Worm (Caenorhabditis elegans): ENCODE measurements around the gene C17A2.7.

The C17A2.7 gene

ce11 chrII:3869601-3870000, 26.4 kb upstream of the C17A2.7 start, which contains the start of gene oac-10:
TSS of gene oac-10 (plus strand) at chrII:3869901.
- TF ChIP-seq aha-1 (tag; optimal IDR thresholded peaks at IDR 0.05) = no peak
- TF ChIP-seq efl-3 (GFP tag; optimal IDR thresholded peaks at IDR 0.05) = no peak
- no peak for TF ChIP-seq nhr-85 (tag)
- no peak for TF ChIP-seq ceh-90 (tag; optimal IDR thresholded peaks at IDR 0.05)
- TF ChIP-seq C04F5.9 (tag; optimal IDR thresholded peaks at IDR 0.05) = no peak
- TF ChIP-seq zag-1 (tag; optimal IDR thresholded peaks at IDR 0.05) = no peak
- TF ChIP-seq mdl-1 (tag; optimal IDR thresholded peaks at IDR 0.05) = no peak
- TF ChIP-seq aly-2 (tag; optimal IDR thresholded peaks at IDR 0.05) = no peak
- TF ChIP-seq grh-1 (GFP tag; IDR thresholded peaks at IDR 0.05) = no peak
- no peak for TF ChIP-seq snpc-4 (tag; optimal IDR thresholded peaks at IDR 0.05)
- TF ChIP-seq lin-39 (tag; optimal IDR thresholded peaks at IDR 0.05) = no peak
- TF ChIP-seq isw-1 (GFP tag; IDR thresholded peaks at IDR 0.05) = no peak
- TF ChIP-seq mef-2 (tag; optimal IDR thresholded peaks at IDR 0.05) = no peak
- TF ChIP-seq nhr-84 (tag; optimal IDR thresholded peaks at IDR 0.05) = no peak
- no peak for TF ChIP-seq elt-2 (tag; optimal IDR thresholded peaks at IDR 0.05)
- no peak for TF ChIP-seq dsc-1 (tag; optimal IDR thresholded peaks at IDR 0.05)
- TF ChIP-seq dpl-1 (GFP tag; optimal IDR thresholded peaks at IDR 0.05) = no peak

- no peak for TF ChIP-seq fkh-10 (GFP tag; optimal IDR thresholded peaks at IDR 0.05)
- TF ChIP-seq nhr-28 (tag; optimal IDR thresholded peaks at IDR 0.05) = no peak
- no peak for TF ChIP-seq blmp-1 (tag; optimal IDR thresholded peaks at IDR 0.05)
- no peak for TF ChIP-seq snpc-4 (tag; optimal IDR thresholded peaks at IDR 0.05)
- TF ChIP-seq lin-35 (GFP tag; optimal IDR thresholded peaks at IDR 0.05) = no peak
- no peak for TF ChIP-seq unc-86 (tag; optimal IDR thresholded peaks at IDR 0.05)
- TF ChIP-seq grh-1 (GFP tag; IDR thresholded peaks at IDR 0.05) = no peak
- no peak for TF ChIP-seq hpl-2 (GFP tag; optimal IDR thresholded peaks at IDR 0.05)
- TF ChIP-seq dpl-1 (GFP tag; optimal IDR thresholded peaks at IDR 0.05) = no peak
These were observed 21.4 kb upstream of the C17A2.7 start, which contains the start of gene nhr-261 for ce11 chrII:3864652-3865051. TSS of gene nhr-261 (minus strand) at chrII:3864752.

ce11 chrII:3862053-3862452, 18.8 kb upstream of the C17A2.7 start:
- TF ChIP-seq aha-1 (tag; optimal IDR thresholded peaks at IDR 0.05) (no peak), aly-2 (tag; optimal IDR thresholded peaks at IDR 0.05) (no peak), ceh-63 (GFP tag; optimal IDR thresholded peaks at IDR 0.05) (no peak), elt-3 (tag; optimal IDR thresholded peaks at IDR 0.05) (no peak), xbp-1 (tag; optimal IDR thresholded peaks at IDR 0.05) (no peak), nhr-11 (tag; optimal IDR thresholded peaks at IDR 0.05) (no peak), C34B4.2 (tag; optimal IDR thresholded peaks at IDR 0.05) (no peak), nhr-90 (tag; optimal IDR thresholded peaks at IDR 0.05; ENCODE audit: poor library complexity) (no peak), F16B12.6 (tag; optimal IDR thresholded peaks at IDR 0.05) (no peak), ama-1 (optimal IDR thresholded peaks at IDR 0.05) (no peak), ceh-88 (GFP tag; IDR thresholded peaks at IDR 0.05) (no peak), fkh-8 (tag; optimal IDR thresholded peaks at IDR 0.05) (no peak), rnt-1 (tag; optimal IDR thresholded peaks at IDR 0.05) (no peak), nhr-12 (tag; optimal IDR thresholded peaks at IDR 0.05) (no peak)

ce11 chrII:3860826-3861225, 17.6 kb upstream of the C17A2.7 start, which contains the start of gene oac-11:
TSS of gene oac-11 (minus strand) at chrII:3860926.
- TF ChIP-seq efl-1 (optimal IDR thresholded peaks at IDR 0.05) = no peak
- peak in 1 of 2 experiments; percentile 61 for TF ChIP-seq efl-1 (GFP tag; optimal IDR thresholded peaks at IDR 0.05 in 1 of 2)
- no peak for TF ChIP-seq alr-1 (tag; optimal IDR thresholded peaks at IDR 0.05; ENCODE audit: borderline replicate concordance)

- TF ChIP-seq ces-1 (GFP tag; optimal IDR thresholded peaks at IDR 0.05) (no peak), nhr-85 (tag) (peak; percentile 49)
These were observed 9.4 kb upstream of the C17A2.7 start, which contains the start of gene nhr-257 for ce11 chrII:3852654-3853053. TSS of gene nhr-257 (plus strand) at chrII:3852954.

Measured in whole organism, L1 larva.